Fruit fly (Drosophila melanogaster) Kc167 (cell line): ENCODE data around the gene mRpS31.

Experiments used
- Myc ChIP-seq: fragments of >200 bp; optimal IDR thresholded peaks from 2 replicates; lab custom pipeline; 2017; ENCODE audit warnings: missing external identifiers
- insv ChIP-seq: fragments of >200 bp; optimal IDR thresholded peaks from 3 replicates; lab custom pipeline; 2018; ENCODE audit warnings: missing external identifiers
- psq ChIP-seq: fragments of >200 bp; optimal IDR thresholded peaks from 2 replicates; lab custom pipeline; 2017; ENCODE audit warnings: missing external identifiers
- ttk ChIP-seq: sonication (Bioruptor generic); optimal IDR thresholded peaks from 2 replicates; lab custom pipeline; 2017; ENCODE audit warnings: missing external identifiers

DNA sequence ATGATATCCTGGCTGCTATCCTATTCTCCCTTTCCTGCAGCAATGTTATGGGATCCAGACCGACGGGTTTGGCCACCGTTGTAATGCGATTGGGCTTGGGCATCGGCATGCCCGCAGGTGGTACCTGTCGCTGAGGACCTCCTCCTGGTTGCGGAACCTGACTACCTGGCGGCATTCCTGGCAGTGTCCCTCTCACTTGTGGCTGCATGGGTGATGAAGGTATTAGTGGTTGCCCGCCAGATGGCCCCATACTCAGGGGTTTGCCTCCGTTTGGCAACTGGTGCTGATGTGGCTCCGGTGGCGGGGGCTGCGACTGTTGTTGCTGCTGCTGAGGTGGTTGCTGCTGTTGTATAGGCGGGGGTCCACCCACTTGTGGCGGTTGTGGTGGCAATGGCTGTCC is 30.8 kb upstream of the mRpS31 start:
- TF ChIP-seq psq (lab: Kevin White, UChicago) (no peak), insv (lab: Kevin White, UChicago) (no peak), ttk (lab: Kevin White, UChicago) (no peak), Myc (lab: Kevin White, UChicago) (no peak)
